Fruit fly (Drosophila melanogaster) whole organism, pupa: ENCODE measurements around the gene Syx1A.

Experiments
- CG10348 ChIP-seq: fragments of 200-800 bp; sonication (Bioruptor generic); IDR thresholded peaks from 2 replicates; pipeline ENCODE4 v1.3.6; 2022; ENCODE audit warnings: missing biosample characterization, missing genetic modification characterization
- CG14655 ChIP-seq: fragments of 200-800 bp; sonication (Bioruptor generic); optimal IDR thresholded peaks from 3 replicates; lab custom pipeline; 2017; ENCODE audit warnings: mild to moderate bottlenecking, missing biosample characterization, missing genetic modification reagents, missing genetic modification characterization
- CG17806 ChIP-seq: fragments of 200-800 bp; sonication (Bioruptor generic); optimal IDR thresholded peaks from 2 replicates; lab custom pipeline; 2018; ENCODE audit warnings: missing biosample characterization, mild to moderate bottlenecking, missing genetic modification characterization, moderate library complexity
- CG8301 ChIP-seq: fragments of 200-800 bp; sonication (Bioruptor generic); optimal IDR thresholded peaks from 2 replicates; lab custom pipeline; 2018; ENCODE audit warnings: missing biosample characterization, mild to moderate bottlenecking, missing genetic modification characterization
- EcR ChIP-seq: fragments of 200-800 bp; sonication (Bioruptor generic); optimal IDR thresholded peaks from 3 replicates; lab custom pipeline; 2019; ENCODE audit warnings: missing biosample characterization, missing genetic modification characterization, mild to moderate bottlenecking, moderate library complexity, missing genetic modification reagents
- Pif1A ChIP-seq: fragments of 200-800 bp; sonication (Bioruptor generic); optimal IDR thresholded peaks from 3 replicates; lab custom pipeline; 2016; ENCODE audit warnings: missing biosample characterization, missing genetic modification characterization
- Snoo ChIP-seq: fragments of 200-800 bp; sonication (Bioruptor generic); optimal IDR thresholded peaks from 3 replicates; lab custom pipeline; 2017; ENCODE audit warnings: missing biosample characterization, mild to moderate bottlenecking, missing genetic modification characterization, inconsistent platforms
- gl ChIP-seq: fragments of 200-800 bp; sonication (Bioruptor generic); optimal IDR thresholded peaks from 2 replicates; lab custom pipeline; 2018; ENCODE audit warnings: missing biosample characterization, mild to moderate bottlenecking, missing genetic modification characterization
- rn ChIP-seq: fragments of 200-800 bp; sonication (Bioruptor generic); IDR thresholded peaks from 2 replicates; pipeline ENCODE4 v1.3.6; 2022; ENCODE audit warnings: missing biosample characterization, missing genetic modification characterization

DNA sequence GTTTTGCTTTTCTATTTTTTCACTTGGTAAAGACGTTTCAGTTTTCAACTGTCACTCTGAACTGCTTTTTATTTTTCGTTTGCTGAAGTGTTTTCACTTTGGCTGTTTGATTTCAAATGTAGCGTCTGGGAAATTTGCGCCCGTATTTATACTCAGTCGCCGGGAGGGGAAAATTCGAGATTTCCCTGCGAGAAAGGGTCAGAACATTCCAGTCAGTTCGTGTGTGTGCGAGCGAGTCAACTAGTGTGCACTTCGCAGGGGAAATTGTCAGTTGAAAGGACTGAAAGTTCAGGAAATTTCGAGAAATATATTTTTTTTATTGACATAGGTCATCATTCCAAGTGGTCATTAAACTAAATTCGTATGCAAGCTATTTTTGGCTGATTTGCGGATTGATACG is 48.4 kb downstream of the Syx1A start, which contains the start of gene Hsp68:
- no peak for TF ChIP-seq Snoo (tag; lab: Kevin White, UChicago)
- TF ChIP-seq gl (tag; lab: Kevin White, UChicago) = peak; percentile 1
- TF ChIP-seq EcR (GFP tag; lab: Kevin White, UChicago) = peak; percentile 88
- no peak for TF ChIP-seq CG14655 (GFP tag; lab: Kevin White, UChicago)
- TF ChIP-seq CG17806 = no peak
- TF ChIP-seq rn (GFP tag; lab: Robert Waterston, UW) = no peak
- no peak for TF ChIP-seq CG8301 (tag; lab: Kevin White, UChicago)
- TF ChIP-seq CG10348 = no peak
- TF ChIP-seq Pif1A (GFP tag; lab: Kevin White, UChicago) = no peak
